Worm (Caenorhabditis elegans) whole organism, L4 larva: Measurements from ENCODE around the gene ZK792.12.
A peak's percentile ranks its signal among the peaks of the same experiment; 100 is the strongest.

ENCODE experiments used
- ZK337.2 ChIP-seq: fragments of 200-800 bp; sonication (Bioruptor generic); IDR thresholded peaks from 2 replicates; pipeline ENCODE4 v1.3.6; 2022; ENCODE audit warnings: missing genetic modification reagents, missing genetic modification characterization, missing compliant biosample characterization
- aha-1 ChIP-seq: fragments of 150-350 bp; peaks from one replicate; lab custom pipeline; 2014; ENCODE audit warnings: missing biosample characterization, missing genetic modification characterization
- attf-4 ChIP-seq: sonication (generic microtip); optimal IDR thresholded peaks from 3 replicates; lab custom pipeline; 2017; ENCODE audit warnings: missing biosample characterization, missing genetic modification characterization
- ceh-62 ChIP-seq: sonication (generic microtip); optimal IDR thresholded peaks from 2 replicates; lab custom pipeline; 2017; ENCODE audit warnings: missing biosample characterization, missing genetic modification characterization
- ces-1 ChIP-seq: fragments of 150-350 bp; sonication (generic microtip); optimal IDR thresholded peaks from 4 replicates; lab custom pipeline; 2014; ENCODE audit warnings: missing biosample characterization, missing genetic modification reagents, missing genetic modification characterization
- daf-16 ChIP-seq, 3 experiments: sonication (generic microtip); optimal IDR thresholded peaks; 2 replicates each; lab custom pipeline; 2016 to 2017; ENCODE audit warnings: missing genetic modification characterization in 3 of 3, missing genetic modification reagents in 3 of 3, mild to moderate bottlenecking in 2 of 3, missing compliant biosample characterization in 2 of 3, missing biosample characterization in 1 of 3, moderate library complexity in 1 of 3
- daf-8 ChIP-seq: fragments of 200-800 bp; sonication (Bioruptor generic); IDR thresholded peaks from 2 replicates; pipeline ENCODE4 v1.3.6; 2022; ENCODE audit warnings: missing genetic modification characterization, missing compliant biosample characterization
- dmd-6 ChIP-seq: fragments of 200-800 bp; sonication (Bioruptor generic); IDR thresholded peaks from 2 replicates; pipeline ENCODE4 v1.3.6; 2022; ENCODE audit warnings: missing genetic modification reagents, missing genetic modification characterization, missing compliant biosample characterization
- dmd-8 ChIP-seq: fragments of 200-800 bp; sonication (Bioruptor generic); IDR thresholded peaks from 2 replicates; pipeline ENCODE4 v1.3.6; 2022; ENCODE audit warnings: missing genetic modification characterization, missing compliant biosample characterization
- dmd-9 ChIP-seq: fragments of 200-800 bp; sonication (Bioruptor generic); IDR thresholded peaks from 2 replicates; pipeline ENCODE4 v1.3.6; 2022; ENCODE audit warnings: missing genetic modification reagents, missing genetic modification characterization, missing compliant biosample characterization
- egl-27 ChIP-seq: sonication (generic microtip); optimal IDR thresholded peaks from 3 replicates; lab custom pipeline; 2017; ENCODE audit warnings: missing biosample characterization, missing genetic modification reagents, missing genetic modification characterization
- fos-1 ChIP-seq: fragments of 150-350 bp; optimal IDR thresholded peaks from 2 replicates; lab custom pipeline; 2014; ENCODE audit warnings: missing biosample characterization, missing genetic modification characterization
- hif-1 ChIP-seq, 2 experiments: sonication (generic microtip); optimal IDR thresholded peaks; 2 replicates each; lab custom pipeline; 2016 to 2017; ENCODE audit warnings: missing compliant biosample characterization in 2 of 2, missing genetic modification characterization in 2 of 2, missing genetic modification reagents in 2 of 2, missing genotype in 2 of 2, mild to moderate bottlenecking in 1 of 2
- hlh-11 ChIP-seq: fragments of 200-800 bp; sonication (Bioruptor generic); optimal IDR thresholded peaks from 2 replicates; lab custom pipeline; 2018; ENCODE audit warnings: mild to moderate bottlenecking, missing genetic modification characterization, missing compliant biosample characterization
- hmg-1.1 ChIP-seq: fragments of 200-800 bp; sonication (Bioruptor generic); IDR thresholded peaks from 2 replicates; pipeline ENCODE4 v1.3.6; 2022; ENCODE audit warnings: missing genetic modification reagents, missing genetic modification characterization, missing compliant biosample characterization
- lim-7 ChIP-seq: fragments of 200-800 bp; sonication (Bioruptor generic); IDR thresholded peaks from 2 replicates; pipeline ENCODE4 v1.3.6; 2022; ENCODE audit warnings: missing genetic modification characterization, missing compliant biosample characterization
- lin-13 ChIP-seq: fragments of 150-350 bp; optimal IDR thresholded peaks from 2 replicates; lab custom pipeline; 2014; ENCODE audit warnings: missing biosample characterization, missing genetic modification reagents, missing genetic modification characterization
- lin-38 ChIP-seq: fragments of 200-800 bp; sonication (Bioruptor generic); IDR thresholded peaks from 2 replicates; pipeline ENCODE4 v1.3.6; 2022; ENCODE audit warnings: missing genetic modification reagents, missing genetic modification characterization, missing compliant biosample characterization
- lsy-2 ChIP-seq, 2 experiments: fragments of 150-350 bp in 1 of 2; sonication (generic microtip) in 1 of 2; optimal IDR thresholded peaks; 2 replicates each; lab custom pipeline; 2014 to 2017; ENCODE audit warnings: missing biosample characterization in 2 of 2, missing genetic modification characterization in 2 of 2
- mes-2 ChIP-seq: sonication (generic microtip); optimal IDR thresholded peaks from 2 replicates; lab custom pipeline; 2016; ENCODE audit warnings: missing genotype, mild to moderate bottlenecking, missing genetic modification characterization, missing compliant biosample characterization; ENCODE audit not compliant: poor library complexity, severe bottlenecking
- nhr-10 ChIP-seq: fragments of 150-350 bp; optimal IDR thresholded peaks from 2 replicates; lab custom pipeline; 2014; ENCODE audit warnings: missing biosample characterization, missing genetic modification characterization
- nhr-11 ChIP-seq: fragments of 150-350 bp; optimal IDR thresholded peaks from 2 replicates; lab custom pipeline; 2014; ENCODE audit warnings: missing biosample characterization, missing genetic modification characterization
- nhr-25 ChIP-seq: sonication (generic microtip); optimal IDR thresholded peaks from 2 replicates; lab custom pipeline; 2017; ENCODE audit warnings: missing genetic modification characterization, mild to moderate bottlenecking, missing compliant biosample characterization, antibody characterized with exemption, moderate library complexity, borderline replicate concordance; ENCODE audit not compliant: insufficient read depth
- nhr-48 ChIP-seq: sonication (generic microtip); optimal IDR thresholded peaks from 2 replicates; lab custom pipeline; 2016; ENCODE audit warnings: mild to moderate bottlenecking, missing genetic modification characterization, missing compliant biosample characterization
- set-16 ChIP-seq: fragments of 200-800 bp; sonication (Bioruptor generic); IDR thresholded peaks from 2 replicates; pipeline ENCODE4 v1.3.6; 2022; ENCODE audit warnings: missing genetic modification reagents, missing genetic modification characterization, missing compliant biosample characterization
- snpc-4 ChIP-seq: fragments of 150-350 bp; optimal IDR thresholded peaks from 2 replicates; lab custom pipeline; 2014; ENCODE audit warnings: missing biosample characterization, missing genetic modification characterization
- tag-97 ChIP-seq: fragments of 200-800 bp; sonication (Bioruptor generic); IDR thresholded peaks from 2 replicates; pipeline ENCODE4 v1.3.6; 2022; ENCODE audit warnings: missing genetic modification characterization, missing compliant biosample characterization
- tra-1 ChIP-seq: fragments of 200-800 bp; sonication (Bioruptor generic); IDR thresholded peaks from 2 replicates; pipeline ENCODE4 v1.3.6; 2022; ENCODE audit warnings: missing genetic modification reagents, missing genetic modification characterization, missing compliant biosample characterization
- unc-62 ChIP-seq, 3 experiments: fragments of 150-350 bp in 1 of 3; sonication (generic microtip); optimal IDR thresholded peaks in 2 of 3; peaks in 1 of 3; 1 replicate in 1 of 3; 2 replicates in 2 of 3; lab custom pipeline; 2014 to 2017; ENCODE audit warnings: missing biosample characterization in 3 of 3, missing genetic modification characterization in 3 of 3, missing genetic modification reagents in 3 of 3, missing genotype in 1 of 3
- zag-1 ChIP-seq: fragments of 150-350 bp; optimal IDR thresholded peaks from 2 replicates; lab custom pipeline; 2014; ENCODE audit warnings: missing biosample characterization, missing genetic modification characterization
- ztf-7 ChIP-seq: fragments of 150-350 bp; optimal IDR thresholded peaks from 2 replicates; lab custom pipeline; 2014; ENCODE audit warnings: missing biosample characterization, missing genetic modification characterization

The ZK792.12 gene

ce11 chrIV:11703685-11704296 lies 10.2 kb downstream of the ZK792.12 start, which contains the start of the genes T22B3.3 and alg-3:
T22B3.3 (minus strand) TSS chrIV:11703785.
alg-3 (plus strand) TSS chrIV:11704246.
- TF ChIP-seq dmd-6 (GFP tag; lab: Robert Waterston, UW) (no peak), tra-1 (GFP tag; lab: Robert Waterston, UW) (no peak), unc-62 (GFP tag; optimal IDR thresholded peaks at IDR 0.05 in 1 of 2; lab: Kevin White, UChicago) (no peak), unc-62 (tag; optimal IDR thresholded peaks at IDR 0.05; lab: Kevin White, UChicago) (no peak), set-16 (GFP tag; lab: Robert Waterston, UW) (no peak), attf-4 (tag; lab: Kevin White, UChicago) (no peak), daf-8 (GFP tag; lab: Robert Waterston, UW) (no peak), zag-1 (no peak), hif-1 (tag; optimal IDR thresholded peaks at IDR 0.05; lab: Kevin White, UChicago) (no peak), egl-27 (tag; lab: Kevin White, UChicago) (no peak), aha-1 (no peak), mes-2 (tag; lab: Kevin White, UChicago) (no peak), fos-1 (tag; lab: Kevin White, UChicago) (no peak), dmd-9 (GFP tag; lab: Robert Waterston, UW) (no peak)

DNA sequence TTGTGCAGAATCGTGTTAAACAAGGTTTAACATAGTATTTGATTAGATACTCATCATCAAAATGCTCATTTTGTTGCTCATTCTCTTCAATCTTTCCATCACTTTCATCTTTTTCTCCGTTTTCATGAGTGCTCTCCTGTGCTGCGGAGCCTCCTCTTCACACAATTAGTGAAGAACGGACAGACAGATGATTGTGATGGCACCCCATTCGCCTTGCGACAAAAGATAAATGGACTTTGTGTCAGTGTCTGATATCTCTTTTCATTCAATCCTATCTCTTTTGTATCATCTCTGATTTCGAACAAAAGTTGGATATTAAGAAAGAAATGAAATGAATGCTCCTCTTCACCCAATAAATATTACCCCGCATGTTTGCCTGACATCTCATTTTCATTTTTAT lies 16.7 kb downstream of the ZK792.12 start:
- TF ChIP-seq nhr-48 (tag; lab: Kevin White, UChicago) (no peak), ztf-7 (tag; lab: Kevin White, UChicago) (no peak), daf-16 (GFP tag; optimal IDR thresholded peaks at IDR 0.05; lab: Kevin White, UChicago) (peak in 1 of 2 experiments; percentile 22), daf-16 (tag; optimal IDR thresholded peaks at IDR 0.05; lab: Kevin White, UChicago) (no peak), unc-62 (GFP tag; optimal IDR thresholded peaks at IDR 0.05 in 1 of 2; lab: Kevin White, UChicago) (peak in 1 of 2 experiments; percentile 49), unc-62 (tag; optimal IDR thresholded peaks at IDR 0.05; lab: Kevin White, UChicago) (no peak), ceh-62 (tag; lab: Kevin White, UChicago) (no peak), hlh-11 (tag; lab: Kevin White, UChicago) (peak; percentile 9)

DNA sequence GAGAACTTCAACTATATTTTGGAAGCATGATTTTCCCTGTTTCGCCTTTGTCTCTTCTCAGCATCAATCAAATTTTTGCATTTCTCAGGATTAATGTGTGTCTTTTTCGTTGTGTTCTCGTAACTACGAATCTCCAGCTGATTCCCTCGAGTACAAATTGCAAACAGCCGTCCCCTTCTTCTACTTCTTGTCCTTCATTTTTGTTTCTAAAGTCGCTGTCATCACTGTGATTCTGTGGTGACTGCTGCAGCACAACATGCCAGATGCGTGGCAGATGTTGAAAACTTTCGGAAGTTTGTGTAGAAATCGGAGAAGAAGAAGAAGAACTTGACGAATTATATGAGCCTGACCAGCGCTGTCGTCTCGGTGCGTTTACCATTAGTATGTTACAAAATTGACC lies 19.7 kb downstream of the ZK792.12 start:
- no peak for TF ChIP-seq tag-97 (GFP tag; lab: Robert Waterston, UW)
- TF ChIP-seq lim-7 (GFP tag; lab: Robert Waterston, UW), result no peak
- TF ChIP-seq nhr-11 (tag; lab: Kevin White, UChicago), result no peak

- TF ChIP-seq nhr-10 (tag; lab: Kevin White, UChicago) (no peak), nhr-25 (no peak), ZK337.2 (GFP tag; lab: Robert Waterston, UW) (no peak), ceh-62 (tag; lab: Kevin White, UChicago) (no peak), lin-38 (GFP tag; lab: Robert Waterston, UW) (no peak), lin-13 (GFP tag; lab: Kevin White, UChicago) (no peak)
Observed at ce11 chrIV:11714739-11715138, 21.1 kb downstream of the ZK792.12 start, which contains the start of gene magi-1. magi-1 (plus strand) TSS chrIV:11715039.

DNA sequence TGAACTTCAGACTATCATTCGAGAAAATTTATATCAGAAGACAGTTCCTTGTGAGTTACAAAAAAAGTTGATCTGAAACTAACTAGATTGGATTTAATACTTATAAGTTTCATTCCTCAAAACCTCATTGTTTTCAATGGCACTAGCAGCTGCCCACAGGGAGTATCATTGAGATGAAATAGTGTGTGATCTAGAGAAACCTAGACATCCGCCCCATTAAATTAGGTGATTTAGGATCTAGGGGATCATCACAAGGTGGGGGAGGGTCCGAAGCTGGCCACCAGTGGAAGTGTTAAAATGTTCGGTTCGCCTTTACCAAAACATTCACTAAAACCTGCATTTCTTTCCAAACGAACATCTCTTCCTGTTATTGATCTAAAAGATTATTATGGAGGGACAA lies 22.8 kb downstream of the ZK792.12 start:
- no peak for TF ChIP-seq dmd-8 (GFP tag; lab: Robert Waterston, UW)
- peak; percentile 18 for TF ChIP-seq nhr-11 (tag; lab: Kevin White, UChicago)

- no peak for TF ChIP-seq snpc-4 (tag; lab: Kevin White, UChicago)
- TF ChIP-seq ces-1, result peak; percentile 23
- TF ChIP-seq dmd-8 (GFP tag; lab: Robert Waterston, UW), result no peak
- no peak for TF ChIP-seq mes-2 (tag; lab: Kevin White, UChicago)
- TF ChIP-seq hif-1 (tag; optimal IDR thresholded peaks at IDR 0.05; lab: Kevin White, UChicago), result no peak
- TF ChIP-seq ZK337.2 (GFP tag; lab: Robert Waterston, UW), result no peak
- TF ChIP-seq egl-27 (tag; lab: Kevin White, UChicago), result no peak
- peak in 1 of 2 experiments; percentile 8 for TF ChIP-seq lsy-2 (tag; optimal IDR thresholded peaks at IDR 0.05; lab: Kevin White, UChicago)
- no peak for TF ChIP-seq hmg-1.1 (GFP tag; lab: Robert Waterston, UW)
Observed at ce11 chrIV:11717094-11717876, 23.7 kb downstream of the ZK792.12 start.
